Worm (Caenorhabditis elegans) whole organism, L1 larva: ENCODE measurements around the gene ubc-26.
A peak's percentile ranks its signal among the peaks of the same experiment; 100 is the strongest.

Experiments used
- C04F5.9 ChIP-seq: sonication (generic microtip); optimal IDR thresholded peaks from 2 replicates; lab custom pipeline; 2016; ENCODE audit warnings: missing genetic modification characterization, missing compliant biosample characterization
- C34B4.2 ChIP-seq: sonication (generic microtip); optimal IDR thresholded peaks from 2 replicates; lab custom pipeline; 2017; ENCODE audit warnings: mild to moderate bottlenecking, missing genetic modification characterization, missing compliant biosample characterization
- aha-1 ChIP-seq: fragments of 150-350 bp; optimal IDR thresholded peaks from 2 replicates; lab custom pipeline; 2014; ENCODE audit warnings: missing biosample characterization, missing genetic modification characterization
- blmp-1 ChIP-seq: fragments of 150-350 bp; optimal IDR thresholded peaks from 2 replicates; lab custom pipeline; 2014; ENCODE audit warnings: missing biosample characterization, missing genetic modification characterization
- ceh-8 ChIP-seq: fragments of 200-800 bp; sonication (Bioruptor generic); optimal IDR thresholded peaks from 2 replicates; lab custom pipeline; 2018; ENCODE audit warnings: mild to moderate bottlenecking, missing genetic modification characterization, moderate library complexity, missing compliant biosample characterization
- ceh-82 ChIP-seq, 3 experiments: fragments of 150-350 bp in 1 of 3; sonication (generic microtip) in 2 of 3; optimal IDR thresholded peaks; 2 replicates each; lab custom pipeline; 2014 to 2017; ENCODE audit warnings: missing biosample characterization in 3 of 3, missing genetic modification characterization in 3 of 3
- dsc-1 ChIP-seq: sonication (generic microtip); optimal IDR thresholded peaks from 2 replicates; lab custom pipeline; 2016; ENCODE audit warnings: mild to moderate bottlenecking, missing genetic modification characterization, missing compliant biosample characterization
- efl-1 ChIP-seq, 4 experiments: fragments of 150-350 bp; optimal IDR thresholded peaks in 3 of 4; peaks in 1 of 4; 1 replicate in 1 of 4; 2 replicates in 3 of 4; lab custom pipeline; 2014; ENCODE audit warnings: missing biosample characterization in 2 of 4, missing genetic modification characterization in 2 of 4, missing genetic modification reagents in 2 of 4
- egl-27 ChIP-seq, 2 experiments: fragments of 150-350 bp in 1 of 2; sonication (generic microtip); optimal IDR thresholded peaks; 3 replicates each; lab custom pipeline; 2017 to 2018; ENCODE audit warnings: missing biosample characterization in 2 of 2, missing genetic modification characterization in 2 of 2, missing genetic modification reagents in 2 of 2
- elt-2 ChIP-seq: sonication (generic microtip); optimal IDR thresholded peaks from 2 replicates; lab custom pipeline; 2016; ENCODE audit warnings: missing genetic modification characterization, mild to moderate bottlenecking, inconsistent platforms, missing compliant biosample characterization, missing genetic modification reagents
- elt-3 ChIP-seq, 6 experiments: fragments of 150-350 bp in 1 of 6; sonication (generic microtip); optimal IDR thresholded peaks; 2 replicates each; lab custom pipeline; 2017 to 2018; ENCODE audit warnings: missing biosample characterization in 6 of 6, missing genetic modification characterization in 6 of 6, inconsistent platforms in 1 of 6
- fkh-4 ChIP-seq: sonication (generic microtip); optimal IDR thresholded peaks from 2 replicates; lab custom pipeline; 2016; ENCODE audit warnings: missing compliant biosample characterization, missing genetic modification characterization, borderline replicate concordance
- fkh-8 ChIP-seq: sonication (generic microtip); optimal IDR thresholded peaks from 2 replicates; lab custom pipeline; 2016; ENCODE audit warnings: mild to moderate bottlenecking, missing genetic modification characterization, missing compliant biosample characterization
- fos-1 ChIP-seq: fragments of 150-350 bp; optimal IDR thresholded peaks from 2 replicates; lab custom pipeline; 2014; ENCODE audit warnings: missing biosample characterization, missing genetic modification characterization
- hlh-17 ChIP-seq: fragments of 200-800 bp; sonication (Bioruptor generic); optimal IDR thresholded peaks from 2 replicates; lab custom pipeline; 2018; ENCODE audit warnings: missing genetic modification characterization, mild to moderate bottlenecking, missing compliant biosample characterization, moderate library complexity, borderline replicate concordance
- hlh-4 ChIP-seq: sonication (generic microtip); optimal IDR thresholded peaks from 2 replicates; lab custom pipeline; 2016; ENCODE audit warnings: mild to moderate bottlenecking, missing genetic modification characterization, missing compliant biosample characterization
- hpl-2 ChIP-seq: fragments of 150-350 bp; optimal IDR thresholded peaks from 2 replicates; lab custom pipeline; 2014; ENCODE audit warnings: missing biosample characterization, missing genetic modification reagents, missing genetic modification characterization
- lin-13 ChIP-seq: fragments of 150-350 bp; optimal IDR thresholded peaks from 2 replicates; lab custom pipeline; 2014; ENCODE audit warnings: missing biosample characterization, missing genetic modification reagents, missing genetic modification characterization
- lin-15B ChIP-seq: fragments of 150-350 bp; sonication (generic microtip); optimal IDR thresholded peaks from 3 replicates; lab custom pipeline; 2014; ENCODE audit warnings: missing biosample characterization, missing genetic modification characterization
- lin-35 ChIP-seq, 2 experiments: fragments of 150-350 bp; optimal IDR thresholded peaks; 2 replicates each; lab custom pipeline; 2014; ENCODE audit warnings: missing biosample characterization in 2 of 2, missing genetic modification characterization in 2 of 2, missing genetic modification reagents in 2 of 2
- lir-3 ChIP-seq: sonication (generic microtip); optimal IDR thresholded peaks from 2 replicates; lab custom pipeline; 2016; ENCODE audit warnings: mild to moderate bottlenecking, missing genetic modification characterization, moderate library complexity, missing compliant biosample characterization; ENCODE audit not compliant: poor library complexity
- mab-9 ChIP-seq: fragments of 200-800 bp; sonication (Bioruptor generic); IDR thresholded peaks from 2 replicates; pipeline ENCODE4 v1.3.6; 2022; ENCODE audit warnings: missing genetic modification reagents, missing genetic modification characterization, missing compliant biosample characterization
- mdl-1 ChIP-seq, 2 experiments: fragments of 150-350 bp; optimal IDR thresholded peaks; 2 replicates each; lab custom pipeline; 2014 to 2017; ENCODE audit warnings: missing biosample characterization in 2 of 2, missing genetic modification characterization in 2 of 2, inconsistent platforms in 1 of 2
- mef-2 ChIP-seq: fragments of 150-350 bp; optimal IDR thresholded peaks from 2 replicates; lab custom pipeline; 2014; ENCODE audit warnings: missing biosample characterization, missing genetic modification characterization
- mep-1 ChIP-seq: fragments of 150-350 bp; optimal IDR thresholded peaks from 2 replicates; lab custom pipeline; 2014; ENCODE audit warnings: missing biosample characterization, missing genetic modification characterization
- nhr-11 ChIP-seq: fragments of 150-350 bp; optimal IDR thresholded peaks from 2 replicates; lab custom pipeline; 2014; ENCODE audit warnings: missing biosample characterization, missing genetic modification characterization
- nhr-12 ChIP-seq: sonication (generic microtip); optimal IDR thresholded peaks from 2 replicates; lab custom pipeline; 2017; ENCODE audit warnings: missing biosample characterization, missing genetic modification characterization
- nhr-19 ChIP-seq: fragments of 200-800 bp; sonication (Bioruptor generic); conservative IDR thresholded peaks from 2 replicates; pipeline ENCODE4 v1.3.6; 2022; ENCODE audit warnings: missing genetic modification characterization, missing compliant biosample characterization
- nhr-237 ChIP-seq: fragments of 150-350 bp; optimal IDR thresholded peaks from 2 replicates; lab custom pipeline; 2014; ENCODE audit warnings: missing biosample characterization, missing genetic modification characterization
- nhr-77 ChIP-seq: fragments of 150-350 bp; optimal IDR thresholded peaks from 2 replicates; lab custom pipeline; 2014; ENCODE audit warnings: missing biosample characterization, missing genetic modification characterization
- nhr-85 ChIP-seq: sonication (generic microtip); peaks from one replicate; lab custom pipeline; 2016; ENCODE audit warnings: missing genetic modification characterization, inconsistent platforms, missing compliant biosample characterization
- pag-3 ChIP-seq: sonication (generic microtip); optimal IDR thresholded peaks from 2 replicates; lab custom pipeline; 2017; ENCODE audit warnings: missing genetic modification characterization, mild to moderate bottlenecking, missing compliant biosample characterization, antibody characterized with exemption, borderline replicate concordance; ENCODE audit not compliant: insufficient read depth
- pqm-1 ChIP-seq: sonication (generic microtip); optimal IDR thresholded peaks from 3 replicates; lab custom pipeline; 2017; ENCODE audit warnings: missing biosample characterization, missing genetic modification characterization
- rnt-1 ChIP-seq: sonication (generic microtip); optimal IDR thresholded peaks from 2 replicates; lab custom pipeline; 2016; ENCODE audit warnings: mild to moderate bottlenecking, missing genetic modification characterization, moderate library complexity, missing compliant biosample characterization
- skn-1 ChIP-seq: fragments of 150-350 bp; optimal IDR thresholded peaks from 2 replicates; lab custom pipeline; 2014; ENCODE audit warnings: missing biosample characterization, missing genetic modification characterization
- snpc-4 ChIP-seq: fragments of 150-350 bp; optimal IDR thresholded peaks from 2 replicates; lab custom pipeline; 2014; ENCODE audit warnings: missing biosample characterization, missing genetic modification characterization
- snu-23 ChIP-seq: sonication (generic microtip); optimal IDR thresholded peaks from 2 replicates; lab custom pipeline; 2016; ENCODE audit warnings: missing genetic modification characterization, missing compliant biosample characterization
- sox-4 ChIP-seq: sonication (generic microtip); optimal IDR thresholded peaks from 2 replicates; lab custom pipeline; 2016; ENCODE audit warnings: missing genetic modification characterization, missing compliant biosample characterization
- sup-37 ChIP-seq: fragments of 200-800 bp; sonication (Bioruptor generic); optimal IDR thresholded peaks from 2 replicates; lab custom pipeline; 2018; ENCODE audit warnings: mild to moderate bottlenecking, missing genetic modification characterization, missing compliant biosample characterization
- tlp-1 ChIP-seq: fragments of 150-350 bp; optimal IDR thresholded peaks from 2 replicates; lab custom pipeline; 2014; ENCODE audit warnings: missing biosample characterization, missing genetic modification characterization
- unc-130 ChIP-seq: fragments of 150-350 bp; optimal IDR thresholded peaks from 2 replicates; lab custom pipeline; 2017; ENCODE audit warnings: missing biosample characterization, missing genetic modification characterization, inconsistent platforms
- unc-62 ChIP-seq: fragments of 150-350 bp; optimal IDR thresholded peaks from 2 replicates; lab custom pipeline; 2014; ENCODE audit warnings: missing biosample characterization, missing genetic modification reagents, missing genetic modification characterization
- unc-86 ChIP-seq: sonication (generic microtip); optimal IDR thresholded peaks from 2 replicates; lab custom pipeline; 2016; ENCODE audit warnings: missing genetic modification characterization, missing compliant biosample characterization
- unc-98 ChIP-seq: fragments of 200-800 bp; sonication (Bioruptor generic); IDR thresholded peaks from 2 replicates; pipeline ENCODE4 v1.3.6; 2022; ENCODE audit warnings: missing genetic modification characterization, missing compliant biosample characterization
- xbp-1 ChIP-seq: sonication (generic microtip); optimal IDR thresholded peaks from 2 replicates; lab custom pipeline; 2016; ENCODE audit warnings: missing genetic modification characterization, missing compliant biosample characterization
- ztf-11 ChIP-seq, 2 experiments: sonication (generic microtip); optimal IDR thresholded peaks; 2 replicates each; lab custom pipeline; 2016 to 2017; ENCODE audit warnings: missing genetic modification characterization in 2 of 2, missing biosample characterization in 1 of 2, missing compliant biosample characterization in 1 of 2
- ztf-4 ChIP-seq: fragments of 150-350 bp; optimal IDR thresholded peaks from 2 replicates; lab custom pipeline; 2014; ENCODE audit warnings: missing biosample characterization, missing genetic modification characterization

ubc-26 gene

ce11 chrII:2922359-2922758 lies 22.2 kb upstream of the ubc-26 start:
- TF ChIP-seq unc-98 (GFP tag; lab: Robert Waterston, UW) (no peak), fkh-8 (no peak), elt-2 (peak; percentile 41), lin-35 (GFP tag; optimal IDR thresholded peaks at IDR 0.05; lab: Kevin White, UChicago) (peak in 1 of 2 experiments; percentile 34)

DNA sequence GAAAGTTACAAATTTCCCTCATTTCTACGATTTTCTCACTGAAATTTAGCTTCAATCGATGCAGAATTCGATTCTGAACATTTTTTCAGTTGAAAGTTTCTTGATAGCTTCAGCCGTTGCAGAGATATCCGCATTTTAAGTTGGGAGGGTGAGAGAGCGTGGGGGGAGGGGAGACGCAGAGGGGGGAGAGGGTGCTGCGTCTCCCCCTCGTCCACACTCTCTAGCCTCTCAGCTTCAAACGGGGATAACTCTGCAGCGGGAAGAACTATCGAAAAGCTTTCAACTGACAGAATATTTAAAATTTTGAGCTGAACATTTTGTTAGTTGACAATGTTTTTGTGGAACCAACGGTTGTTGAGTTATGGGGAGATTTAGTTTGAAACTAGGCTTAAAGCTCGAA lies 21.7 kb upstream of the ubc-26 start:
- TF ChIP-seq efl-1 (optimal IDR thresholded peaks at IDR 0.05; lab: Kevin White, UChicago) (no peak), efl-1 (GFP tag; optimal IDR thresholded peaks at IDR 0.05 in 1 of 2; lab: Kevin White, UChicago) (no peak), fkh-8 (no peak), fkh-4 (tag; lab: Kevin White, UChicago) (no peak), nhr-237 (no peak), C34B4.2 (tag; lab: Kevin White, UChicago) (no peak)

DNA sequence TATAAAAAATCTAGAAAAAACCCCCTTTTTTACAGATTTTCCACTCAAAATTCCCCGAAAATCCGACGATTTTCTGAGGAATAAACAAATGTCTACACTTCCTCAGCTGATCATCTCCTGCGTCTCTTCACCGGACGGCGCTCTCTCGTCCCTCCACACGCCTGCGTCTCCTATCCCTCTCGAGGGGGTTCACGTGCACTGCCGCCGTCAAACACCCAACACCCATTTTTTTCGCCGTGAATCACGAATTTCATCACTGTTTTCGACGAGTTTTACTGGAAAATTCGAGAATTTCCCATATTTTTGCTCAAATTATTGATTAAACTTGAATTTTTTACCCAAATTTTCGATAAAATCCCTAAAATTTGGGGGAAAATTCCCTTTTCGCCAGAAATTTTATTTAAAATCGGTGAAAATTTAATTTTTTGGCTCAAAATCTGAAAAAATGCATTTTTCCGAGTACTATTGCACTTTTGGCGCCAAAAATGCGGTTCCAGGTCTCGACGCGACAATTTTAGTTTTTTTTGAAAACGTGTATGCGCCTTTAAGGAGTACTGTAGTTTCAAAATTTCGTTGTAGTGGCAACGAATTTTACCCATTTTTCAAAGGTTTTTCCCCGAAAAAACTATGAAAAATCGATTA lies 20.8 kb upstream of the ubc-26 start:
- TF ChIP-seq nhr-237 = no peak
- TF ChIP-seq C04F5.9 = peak; percentile 13
- TF ChIP-seq fos-1 (tag; lab: Kevin White, UChicago) = no peak
- no peak for TF ChIP-seq mab-9 (GFP tag; lab: Robert Waterston, UW)
- no peak for TF ChIP-seq aha-1 (tag; lab: Kevin White, UChicago)
- TF ChIP-seq fkh-8 = peak; percentile 79
- TF ChIP-seq pqm-1 (tag; lab: Kevin White, UChicago) = no peak
- peak; percentile 39 to 86 for TF ChIP-seq mdl-1 (tag; optimal IDR thresholded peaks at IDR 0.05; lab: Kevin White, UChicago)
- TF ChIP-seq blmp-1 (tag; lab: Kevin White, UChicago) = no peak
- TF ChIP-seq mef-2 (tag; lab: Kevin White, UChicago) = no peak
- TF ChIP-seq nhr-12 = no peak
- TF ChIP-seq pag-3 (tag; lab: Kevin White, UChicago) = no peak
- TF ChIP-seq unc-130 (tag; lab: Kevin White, UChicago) = no peak
- peak; percentile 80 for TF ChIP-seq skn-1 (tag; lab: Kevin White, UChicago)
- TF ChIP-seq hlh-17 (GFP tag; lab: Kevin White, UChicago) = no peak
- no peak for TF ChIP-seq lin-15B (tag; lab: Kevin White, UChicago)
- no peak for TF ChIP-seq sup-37 (GFP tag; lab: Kevin White, UChicago)
- peak; percentile 74 for TF ChIP-seq snu-23 (GFP tag; lab: Kevin White, UChicago)
- TF ChIP-seq ztf-4 (tag; lab: Kevin White, UChicago) = no peak
- no peak; the same call in none of the 2 replicates for TF ChIP-seq nhr-19 (GFP tag; lab: Robert Waterston, UW)
- no peak for TF ChIP-seq hpl-2 (GFP tag; lab: Kevin White, UChicago)
- TF ChIP-seq ceh-8 (GFP tag; lab: Kevin White, UChicago) = no peak
- TF ChIP-seq ztf-11 (tag; optimal IDR thresholded peaks at IDR 0.05; lab: Kevin White, UChicago) = no peak
- TF ChIP-seq ceh-82 (tag; optimal IDR thresholded peaks at IDR 0.05; lab: Kevin White, UChicago) = peak in 2 of 3 experiments; percentile 35 to 55
- no peak for TF ChIP-seq hlh-4 (tag; lab: Kevin White, UChicago)
- TF ChIP-seq rnt-1 (tag; lab: Kevin White, UChicago) = no peak
- TF ChIP-seq mep-1 (tag; lab: Kevin White, UChicago) = peak; percentile 72
- peak; percentile 46 for TF ChIP-seq nhr-85 (tag; lab: Kevin White, UChicago)
- no peak for TF ChIP-seq fkh-4 (tag; lab: Kevin White, UChicago)
- peak; percentile 60 to 68 for TF ChIP-seq lin-35 (GFP tag; optimal IDR thresholded peaks at IDR 0.05; lab: Kevin White, UChicago)
- TF ChIP-seq egl-27 (tag; optimal IDR thresholded peaks at IDR 0.05; lab: Kevin White, UChicago) = no peak
- no peak for TF ChIP-seq sox-4 (tag; lab: Kevin White, UChicago)
- TF ChIP-seq nhr-77 (tag; lab: Kevin White, UChicago) = no peak
- TF ChIP-seq unc-86 (tag; lab: Kevin White, UChicago) = peak; percentile 34
- no peak for TF ChIP-seq dsc-1 (tag; lab: Kevin White, UChicago)
- TF ChIP-seq tlp-1 (tag; lab: Kevin White, UChicago) = no peak
- TF ChIP-seq nhr-11 (tag; lab: Kevin White, UChicago) = peak; percentile 24
- no peak for TF ChIP-seq elt-3 (tag; optimal IDR thresholded peaks at IDR 0.05; lab: Kevin White, UChicago)
- TF ChIP-seq unc-62 (GFP tag; lab: Kevin White, UChicago) = no peak
- TF ChIP-seq snpc-4 (tag; lab: Kevin White, UChicago) = peak; percentile 36
- no peak for TF ChIP-seq lir-3 (tag; lab: Kevin White, UChicago)
- peak; percentile 4 for TF ChIP-seq lin-13 (GFP tag; lab: Kevin White, UChicago)
- TF ChIP-seq xbp-1 (tag; lab: Kevin White, UChicago) = peak; percentile 51
